Fruit fly (Drosophila melanogaster) whole organism, wandering third instar larva: ENCODE measurements around the gene CG33947.

Experiments
- Abd-B ChIP-seq: fragments of >200 bp; optimal IDR thresholded peaks from 2 replicates; lab custom pipeline; 2017; ENCODE audit warnings: missing biosample characterization, missing genetic modification characterization
- CG32264 ChIP-seq: fragments of 200-800 bp; sonication (Bioruptor generic); optimal IDR thresholded peaks from 2 replicates; lab custom pipeline; 2016; ENCODE audit warnings: missing biosample characterization, missing genetic modification characterization
- CG9705 ChIP-seq: fragments of 200-800 bp; sonication (Bioruptor generic); optimal IDR thresholded peaks from 2 replicates; lab custom pipeline; 2018; ENCODE audit warnings: missing biosample characterization, mild to moderate bottlenecking, missing genetic modification characterization
- CrebA ChIP-seq: fragments of 200-800 bp; sonication (Bioruptor generic); optimal IDR thresholded peaks from 2 replicates; lab custom pipeline; 2016; ENCODE audit warnings: missing biosample characterization, mild to moderate bottlenecking, missing genetic modification characterization, borderline replicate concordance
- Dfd ChIP-seq: fragments of >200 bp; optimal IDR thresholded peaks from 2 replicates; lab custom pipeline; 2017; ENCODE audit warnings: missing biosample characterization, missing genetic modification characterization
- Dif ChIP-seq: fragments of 200-275, 200-300 bp; sonication (Bioruptor generic); optimal IDR thresholded peaks from 2 replicates; lab custom pipeline; 2018; ENCODE audit warnings: missing biosample characterization, missing genetic modification characterization; ENCODE audit not compliant: partially characterized antibody
- GATAd ChIP-seq: sonication (Bioruptor generic); optimal IDR thresholded peaks from 2 replicates; lab custom pipeline; 2016; ENCODE audit warnings: missing biosample characterization, missing genetic modification characterization
- HLH106 ChIP-seq: fragments of 200-800 bp; optimal IDR thresholded peaks from 3 replicates; lab custom pipeline; 2019; ENCODE audit warnings: missing biosample characterization, mild to moderate bottlenecking, missing genetic modification characterization, moderate library complexity
- Hnf4 ChIP-seq: fragments of 200-800 bp; sonication (Bioruptor generic); optimal IDR thresholded peaks from 2 replicates; lab custom pipeline; 2016; ENCODE audit warnings: missing biosample characterization, mild to moderate bottlenecking, missing genetic modification characterization
- Hr78 ChIP-seq: fragments of >200 bp; optimal IDR thresholded peaks from 2 replicates; lab custom pipeline; 2017; ENCODE audit warnings: missing biosample characterization, missing genetic modification characterization
- Hr83 ChIP-seq: fragments of 200-300 bp; sonication (Bioruptor generic); optimal IDR thresholded peaks from 2 replicates; lab custom pipeline; 2016; ENCODE audit warnings: missing biosample characterization, mild to moderate bottlenecking, missing genetic modification characterization, moderate library complexity; ENCODE audit not compliant: poor library complexity, severe bottlenecking
- Jra ChIP-seq: sonication (Bioruptor generic); optimal IDR thresholded peaks from 2 replicates; lab custom pipeline; 2016; ENCODE audit warnings: missing biosample characterization, missing genetic modification characterization
- Mio ChIP-seq: sonication (Bioruptor generic); optimal IDR thresholded peaks from 2 replicates; lab custom pipeline; 2016; ENCODE audit warnings: missing biosample characterization, missing genetic modification characterization
- Myc ChIP-seq: fragments of >200 bp; optimal IDR thresholded peaks from 2 replicates; lab custom pipeline; 2017
- N ChIP-seq: fragments of >200 bp; optimal IDR thresholded peaks from 2 replicates; lab custom pipeline; 2018; ENCODE audit warnings: missing biosample characterization, missing external identifiers, missing genetic modification characterization
- OdsH ChIP-seq: fragments of 200-800 bp; sonication (Bioruptor generic); optimal IDR thresholded peaks from 2 replicates; lab custom pipeline; 2016; ENCODE audit warnings: missing biosample characterization, mild to moderate bottlenecking, missing genetic modification characterization
- Rel ChIP-seq, 2 experiments: fragments of 200-800 bp; sonication (Bioruptor generic) in 1 of 2; optimal IDR thresholded peaks; 2 replicates in 1 of 2; 3 replicates in 1 of 2; lab custom pipeline; 2016 to 2019; ENCODE audit warnings: mild to moderate bottlenecking in 2 of 2, missing biosample characterization in 2 of 2, missing genetic modification characterization in 2 of 2, moderate library complexity in 1 of 2
- Sp1 ChIP-seq: fragments of 200-800 bp; sonication (Bioruptor generic); optimal IDR thresholded peaks from 3 replicates; lab custom pipeline; 2019; ENCODE audit warnings: missing biosample characterization, mild to moderate bottlenecking, missing genetic modification characterization, moderate library complexity
- Vsx2 ChIP-seq: fragments of 200-300, 225-300 bp; sonication (Bioruptor generic); optimal IDR thresholded peaks from 2 replicates; lab custom pipeline; 2018; ENCODE audit warnings: missing biosample characterization, missing genetic modification characterization; ENCODE audit not compliant: partially characterized antibody
- br ChIP-seq: fragments of 200-800 bp; sonication (Bioruptor generic); optimal IDR thresholded peaks from 2 replicates; lab custom pipeline; 2016; ENCODE audit warnings: missing biosample characterization, missing genetic modification characterization
- brk ChIP-seq: fragments of 200-800 bp; sonication (Bioruptor generic); optimal IDR thresholded peaks from 2 replicates; lab custom pipeline; 2016; ENCODE audit warnings: missing biosample characterization, mild to moderate bottlenecking, missing genetic modification characterization
- dl ChIP-seq, 2 experiments: fragments of 175-275, 200-275 bp in 1 of 2; fragments of 200-275 bp in 1 of 2; sonication (Bioruptor generic); optimal IDR thresholded peaks; lab custom pipeline; 2018; ENCODE audit warnings: mild to moderate bottlenecking in 2 of 2, missing biosample characterization in 2 of 2, missing genetic modification characterization in 2 of 2, moderate library complexity in 2 of 2; ENCODE audit not compliant: partially characterized antibody in 2 of 2, insufficient read depth in 1 of 2
- dmrt93B ChIP-seq: fragments of 200-800 bp; sonication (Bioruptor generic); optimal IDR thresholded peaks from 2 replicates; lab custom pipeline; 2018; ENCODE audit warnings: missing biosample characterization, mild to moderate bottlenecking, missing genetic modification characterization
- dsf ChIP-seq: sonication (Bioruptor generic); optimal IDR thresholded peaks from 2 replicates; lab custom pipeline; 2016; ENCODE audit warnings: missing biosample characterization, missing genetic modification characterization, borderline replicate concordance
- ey ChIP-seq: fragments of 200-800 bp; sonication (Bioruptor generic); optimal IDR thresholded peaks from 2 replicates; lab custom pipeline; 2016; ENCODE audit warnings: missing biosample characterization, missing genetic modification characterization
- foxo ChIP-seq, 2 experiments: fragments of 200-800 bp; sonication (Bioruptor generic); optimal IDR thresholded peaks; 2 replicates in 1 of 2; 3 replicates in 1 of 2; lab custom pipeline; 2016 to 2017; ENCODE audit warnings: missing biosample characterization in 2 of 2, missing genetic modification characterization in 2 of 2
- fru ChIP-seq: fragments of 200-800 bp; sonication (Bioruptor generic); optimal IDR thresholded peaks from 3 replicates; lab custom pipeline; 2016; ENCODE audit warnings: missing biosample characterization, mild to moderate bottlenecking, missing genetic modification characterization
- h ChIP-seq: fragments of 200-800 bp; sonication (Bioruptor generic); optimal IDR thresholded peaks from 3 replicates; lab custom pipeline; 2016; ENCODE audit warnings: missing biosample characterization, mild to moderate bottlenecking, missing genetic modification characterization
- jim ChIP-seq: fragments of 175-275, 200-325 bp; sonication (Bioruptor generic); optimal IDR thresholded peaks from 2 replicates; lab custom pipeline; 2016; ENCODE audit warnings: missing biosample characterization, mild to moderate bottlenecking, missing genetic modification characterization
- lola ChIP-seq: fragments of >200 bp; optimal IDR thresholded peaks from 2 replicates; lab custom pipeline; 2017; ENCODE audit warnings: missing biosample characterization, missing genetic modification characterization
- pan ChIP-seq: fragments of >200 bp; optimal IDR thresholded peaks from 2 replicates; lab custom pipeline; 2017
- psq ChIP-seq: fragments of 200-800 bp; sonication (Bioruptor generic); optimal IDR thresholded peaks from 3 replicates; lab custom pipeline; 2017; ENCODE audit warnings: missing biosample characterization, mild to moderate bottlenecking, missing genetic modification characterization, moderate library complexity
- rgr ChIP-seq: fragments of 200-800 bp; sonication (Bioruptor generic); optimal IDR thresholded peaks from 3 replicates; lab custom pipeline; 2016; ENCODE audit warnings: missing biosample characterization, mild to moderate bottlenecking, missing genetic modification characterization
- sage ChIP-seq: fragments of 200-800 bp; sonication (Bioruptor generic); optimal IDR thresholded peaks from 2 replicates; lab custom pipeline; 2016; ENCODE audit warnings: missing biosample characterization, mild to moderate bottlenecking, missing genetic modification characterization
- sv ChIP-seq: fragments of 200-800 bp; sonication (Bioruptor generic); optimal IDR thresholded peaks from 3 replicates; lab custom pipeline; 2016; ENCODE audit warnings: missing biosample characterization, missing genetic modification characterization
- tai ChIP-seq: sonication (Bioruptor generic); optimal IDR thresholded peaks from 2 replicates; lab custom pipeline; 2016; ENCODE audit warnings: missing biosample characterization, missing genetic modification characterization
- usp ChIP-seq: fragments of >200 bp; optimal IDR thresholded peaks from 2 replicates; lab custom pipeline; 2017; ENCODE audit warnings: missing biosample characterization, missing genetic modification characterization
- woc ChIP-seq: sonication (Bioruptor generic); optimal IDR thresholded peaks from 2 replicates; lab custom pipeline; 2016; ENCODE audit warnings: missing biosample characterization, mild to moderate bottlenecking, missing genetic modification characterization

CG33947 gene

DNA sequence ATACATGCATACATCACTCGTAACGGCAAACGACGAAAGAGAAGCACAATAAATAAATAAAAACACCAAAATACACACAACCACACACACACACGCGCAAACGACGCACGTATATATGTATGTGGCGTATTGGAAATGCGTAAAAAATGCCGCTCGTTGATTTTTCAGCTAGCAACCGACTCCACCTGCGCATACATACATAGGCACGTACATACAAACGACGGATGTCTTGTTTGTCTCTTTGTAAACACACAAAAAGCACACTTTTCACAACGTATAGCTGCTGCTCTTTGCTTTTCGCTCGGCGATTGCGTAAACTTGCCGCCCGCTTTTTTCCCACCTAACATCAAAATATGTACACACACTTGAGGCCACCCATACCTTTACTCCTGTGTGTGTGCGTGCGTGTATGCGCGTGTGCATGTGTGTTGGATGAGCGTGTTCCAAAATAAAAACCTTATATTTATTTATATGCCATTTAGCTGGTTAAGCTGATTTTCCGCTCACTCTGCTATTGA lies 23.7 kb downstream of the CG33947 start:
- no peak for TF ChIP-seq Myc (lab: Kevin White, UChicago)
- TF ChIP-seq GATAd (GFP tag; lab: Kevin White, UChicago): no peak
- TF ChIP-seq CrebA: no peak
- TF ChIP-seq sage (GFP tag; lab: Kevin White, UChicago): no peak
- TF ChIP-seq tai (GFP tag; lab: Kevin White, UChicago): no peak
- TF ChIP-seq psq (GFP tag; lab: Kevin White, UChicago): peak; percentile 18
- TF ChIP-seq usp (GFP tag; lab: Kevin White, UChicago): no peak
- TF ChIP-seq CG32264 (GFP tag; lab: Kevin White, UChicago): no peak
- TF ChIP-seq sv: peak; percentile 3
- TF ChIP-seq h: peak; percentile 34
- no peak for TF ChIP-seq fru (GFP tag; lab: Kevin White, UChicago)
- TF ChIP-seq Rel (GFP tag; optimal IDR thresholded peaks at IDR 0.05; lab: Kevin White, UChicago): no peak
- no peak for TF ChIP-seq Rel (tag; optimal IDR thresholded peaks at IDR 0.05; lab: Kevin White, UChicago)
- TF ChIP-seq OdsH (GFP tag; lab: Kevin White, UChicago): no peak
- no peak for TF ChIP-seq rgr
- TF ChIP-seq foxo (GFP tag; optimal IDR thresholded peaks at IDR 0.05; lab: Kevin White, UChicago): no peak
- TF ChIP-seq Vsx2 (GFP tag; lab: Kevin White, UChicago): no peak
- TF ChIP-seq ey: no peak
- TF ChIP-seq jim: peak; percentile 12
- no peak for TF ChIP-seq CG9705 (GFP tag; lab: Kevin White, UChicago)
- TF ChIP-seq woc: no peak
- TF ChIP-seq N: peak; percentile 82
- TF ChIP-seq Jra (GFP tag; lab: Kevin White, UChicago): no peak
- TF ChIP-seq dl (GFP tag; optimal IDR thresholded peaks at IDR 0.05; lab: Kevin White, UChicago; ENCODE audit: insufficient read depth in 1 of 2, partially characterized antibody in 2 of 2): no peak
- TF ChIP-seq, all 38 proteins: peak for 5

DNA sequence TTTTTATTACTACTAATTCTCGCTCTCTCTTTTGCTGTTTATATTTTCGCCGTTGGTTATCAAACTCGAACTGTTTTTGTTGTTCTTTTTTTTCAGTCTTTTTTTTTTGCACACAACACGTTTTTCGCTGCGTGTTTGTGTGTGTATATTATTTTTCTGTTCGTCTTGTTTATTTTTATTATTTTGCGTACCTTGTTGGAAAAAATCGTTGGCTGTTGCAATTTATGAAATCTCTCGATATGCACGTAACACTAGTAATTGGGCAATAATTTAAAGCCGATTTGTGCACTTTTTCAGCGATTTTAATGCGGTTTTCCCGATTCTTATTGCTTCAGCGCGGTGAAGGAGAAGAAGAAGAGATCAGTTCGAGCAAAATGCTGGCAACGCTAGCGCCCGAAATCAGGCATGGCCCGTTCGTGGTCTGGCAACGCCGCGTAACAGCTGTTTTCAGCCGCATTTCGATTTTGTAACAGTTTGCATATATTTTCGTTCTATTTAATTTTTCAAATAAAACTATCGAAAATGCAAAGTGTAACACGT lies 24.2 kb downstream of the CG33947 start, which contains the start of the genes FoxK and mRpL2:
FoxK (minus strand) TSS at position 365 of the 540 bp plus-strand sequence.
mRpL2 (plus strand) TSS at position 429 of the 540 bp plus-strand sequence.
- TF ChIP-seq tai (GFP tag; lab: Kevin White, UChicago) (no peak), Myc (lab: Kevin White, UChicago) (peak; percentile 9), CG9705 (GFP tag; lab: Kevin White, UChicago) (peak; percentile 9), Mio (GFP tag; lab: Kevin White, UChicago) (no peak), ey (no peak), Abd-B (GFP tag; lab: Kevin White, UChicago) (no peak), brk (peak; percentile 37), lola (GFP tag; lab: Kevin White, UChicago) (no peak), CG32264 (GFP tag; lab: Kevin White, UChicago) (peak; percentile 12), sage (GFP tag; lab: Kevin White, UChicago) (peak; percentile 82), Vsx2 (GFP tag; lab: Kevin White, UChicago) (no peak), h (no peak), jim (no peak), Dfd (GFP tag; lab: Kevin White, UChicago) (no peak), usp (GFP tag; lab: Kevin White, UChicago) (no peak), N (no peak), GATAd (GFP tag; lab: Kevin White, UChicago) (no peak), HLH106 (peak; percentile 25), sv (no peak), psq (GFP tag; lab: Kevin White, UChicago) (peak; percentile 55), dsf (GFP tag; lab: Kevin White, UChicago) (peak; percentile 41), Dif (GFP tag; lab: Kevin White, UChicago) (peak; percentile 1), Hr78 (GFP tag; lab: Kevin White, UChicago) (no peak), OdsH (GFP tag; lab: Kevin White, UChicago) (no peak), dl (GFP tag; optimal IDR thresholded peaks at IDR 0.05; lab: Kevin White, UChicago; ENCODE audit: insufficient read depth in 1 of 2, partially characterized antibody in 2 of 2) (no peak), foxo (GFP tag; optimal IDR thresholded peaks at IDR 0.05; lab: Kevin White, UChicago) (peak; percentile 25 to 56), Sp1 (GFP tag; lab: Kevin White, UChicago) (peak; percentile 81), Jra (GFP tag; lab: Kevin White, UChicago) (peak; percentile 14), pan (lab: Kevin White, UChicago) (no peak), br (no peak), rgr (peak; percentile 38), fru (GFP tag; lab: Kevin White, UChicago) (peak; percentile 24), dmrt93B (GFP tag; lab: Kevin White, UChicago) (no peak), Hr83 (GFP tag; lab: Kevin White, UChicago) (no peak), woc (peak; percentile 27), CrebA (no peak), Rel (GFP tag; optimal IDR thresholded peaks at IDR 0.05; lab: Kevin White, UChicago) (peak; percentile 87), Rel (tag; optimal IDR thresholded peaks at IDR 0.05; lab: Kevin White, UChicago) (peak; percentile 78), Hnf4 (GFP tag; lab: Kevin White, UChicago) (peak; percentile 46)
- TF ChIP-seq, all 38 proteins: peak for 17
